Worm (Caenorhabditis elegans) whole organism, late embryonic: ENCODE data around the gene irg-7.

ENCODE experiments used
- C38D4.7 ChIP-seq: fragments of 200-800 bp; sonication (Bioruptor generic); optimal IDR thresholded peaks from 2 replicates; lab custom pipeline; 2018; ENCODE audit warnings: mild to moderate bottlenecking, missing genetic modification characterization, moderate library complexity, missing compliant biosample characterization
- K02D7.2 ChIP-seq: sonication (generic microtip); optimal IDR thresholded peaks from 2 replicates; lab custom pipeline; 2017; ENCODE audit warnings: mild to moderate bottlenecking, missing genetic modification characterization, missing compliant biosample characterization
- ama-1 ChIP-seq: fragments of 150-350 bp; optimal IDR thresholded peaks from 2 replicates; lab custom pipeline; 2014
- ceh-18 ChIP-seq: sonication (generic microtip); optimal IDR thresholded peaks from 2 replicates; lab custom pipeline; 2016; ENCODE audit warnings: missing genetic modification characterization, missing compliant biosample characterization
- ceh-19 ChIP-seq: fragments of 200-800 bp; sonication (Bioruptor generic); optimal IDR thresholded peaks from 2 replicates; lab custom pipeline; 2018; ENCODE audit warnings: mild to moderate bottlenecking, missing genetic modification characterization, missing compliant biosample characterization
- ceh-30 ChIP-seq: fragments of 150-350 bp; optimal IDR thresholded peaks from 2 replicates; lab custom pipeline; 2014; ENCODE audit warnings: missing biosample characterization, missing genetic modification characterization
- ceh-45 ChIP-seq: fragments of 200-800 bp; sonication (Bioruptor generic); IDR thresholded peaks from 2 replicates; pipeline ENCODE4 v1.3.6; 2022; ENCODE audit warnings: missing genetic modification reagents, missing genetic modification characterization, missing compliant biosample characterization
- ceh-48 ChIP-seq: sonication (generic microtip); optimal IDR thresholded peaks from 2 replicates; lab custom pipeline; 2016; ENCODE audit warnings: missing genetic modification characterization, inconsistent platforms, missing compliant biosample characterization
- ceh-6 ChIP-seq: fragments of 200-800 bp; sonication (Bioruptor generic); optimal IDR thresholded peaks from 2 replicates; lab custom pipeline; 2018; ENCODE audit warnings: mild to moderate bottlenecking, missing genetic modification characterization, missing compliant biosample characterization
- che-1 ChIP-seq: sonication (generic microtip); optimal IDR thresholded peaks from 2 replicates; lab custom pipeline; 2016; ENCODE audit warnings: mild to moderate bottlenecking, missing genetic modification characterization, missing compliant biosample characterization
- dve-1 ChIP-seq: sonication (generic microtip); optimal IDR thresholded peaks from 2 replicates; lab custom pipeline; 2017; ENCODE audit warnings: antibody characterized with exemption, mild to moderate bottlenecking, missing genetic modification characterization, missing compliant biosample characterization
- elt-2 ChIP-seq: sonication (generic microtip); optimal IDR thresholded peaks from 2 replicates; lab custom pipeline; 2016; ENCODE audit warnings: missing genetic modification reagents, missing genetic modification characterization, missing compliant biosample characterization
- elt-4 ChIP-seq: sonication (generic microtip); optimal IDR thresholded peaks from 2 replicates; lab custom pipeline; 2016; ENCODE audit warnings: missing genetic modification characterization, missing compliant biosample characterization
- eyg-1 ChIP-seq: sonication (generic microtip); optimal IDR thresholded peaks from 2 replicates; lab custom pipeline; 2016; ENCODE audit warnings: missing genotype, missing genetic modification characterization, missing compliant biosample characterization
- fax-1 ChIP-seq: sonication (generic microtip); optimal IDR thresholded peaks from 2 replicates; lab custom pipeline; 2016; ENCODE audit warnings: missing genotype, missing genetic modification characterization, missing compliant biosample characterization
- fkh-10 ChIP-seq: fragments of 150-350 bp; optimal IDR thresholded peaks from 2 replicates; lab custom pipeline; 2014; ENCODE audit warnings: missing biosample characterization, missing genetic modification reagents, missing genetic modification characterization
- gmeb-2 ChIP-seq: sonication (generic microtip); optimal IDR thresholded peaks from 2 replicates; lab custom pipeline; 2016; ENCODE audit warnings: missing genetic modification characterization, inconsistent platforms, missing compliant biosample characterization
- hlh-30 ChIP-seq: sonication (generic microtip); optimal IDR thresholded peaks from 2 replicates; lab custom pipeline; 2017; ENCODE audit warnings: antibody characterized with exemption, missing genetic modification characterization, missing compliant biosample characterization; ENCODE audit not compliant: insufficient read depth
- hlh-8 ChIP-seq: sonication (generic microtip); optimal IDR thresholded peaks from 2 replicates; lab custom pipeline; 2016; ENCODE audit warnings: missing genotype, missing genetic modification characterization, missing compliant biosample characterization
- lim-6 ChIP-seq: sonication (generic microtip); optimal IDR thresholded peaks from 2 replicates; lab custom pipeline; 2016; ENCODE audit warnings: missing genetic modification characterization, missing compliant biosample characterization
- nhr-11 ChIP-seq: fragments of 150-350 bp; optimal IDR thresholded peaks from 2 replicates; lab custom pipeline; 2014; ENCODE audit warnings: missing biosample characterization, missing genetic modification characterization
- nhr-232 ChIP-seq: sonication (generic microtip); optimal IDR thresholded peaks from 2 replicates; lab custom pipeline; 2016; ENCODE audit warnings: missing genetic modification characterization, missing compliant biosample characterization
- npax-4 ChIP-seq: sonication (generic microtip); optimal IDR thresholded peaks from 2 replicates; lab custom pipeline; 2016; ENCODE audit warnings: missing genetic modification characterization, missing compliant biosample characterization
- pag-3 ChIP-seq: sonication (generic microtip); optimal IDR thresholded peaks from 2 replicates; lab custom pipeline; 2016; ENCODE audit warnings: missing compliant biosample characterization, missing genetic modification characterization, borderline replicate concordance
- pat-9 ChIP-seq: fragments of 200-800 bp; sonication (Bioruptor generic); optimal IDR thresholded peaks from 2 replicates; lab custom pipeline; 2018; ENCODE audit warnings: mild to moderate bottlenecking, missing genetic modification characterization, moderate library complexity, missing compliant biosample characterization
- pax-1 ChIP-seq: fragments of 150-350 bp; optimal IDR thresholded peaks from 2 replicates; lab custom pipeline; 2014; ENCODE audit warnings: missing biosample characterization, missing genetic modification characterization
- pha-2 ChIP-seq: sonication (generic microtip); optimal IDR thresholded peaks from 2 replicates; lab custom pipeline; 2017; ENCODE audit warnings: mild to moderate bottlenecking, missing genetic modification characterization, missing compliant biosample characterization
- pros-1 ChIP-seq: fragments of 150-350 bp; optimal IDR thresholded peaks from 2 replicates; lab custom pipeline; 2014; ENCODE audit warnings: missing biosample characterization, missing genetic modification reagents, missing genetic modification characterization
- ref-2 ChIP-seq: sonication (generic microtip); optimal IDR thresholded peaks from 2 replicates; lab custom pipeline; 2016; ENCODE audit warnings: missing genetic modification characterization, missing compliant biosample characterization
- sdc-2 ChIP-seq: sonication (generic microtip); optimal IDR thresholded peaks from 2 replicates; lab custom pipeline; 2016; ENCODE audit warnings: missing genotype, missing genetic modification characterization, missing compliant biosample characterization
- ttx-3 ChIP-seq: sonication (generic microtip); optimal IDR thresholded peaks from 2 replicates; lab custom pipeline; 2016; ENCODE audit warnings: missing genetic modification reagents, missing genetic modification characterization, missing compliant biosample characterization
- unc-3 ChIP-seq, 2 experiments: fragments of 200-800 bp in 1 of 2; sonication (Bioruptor generic) in 1 of 2; sonication (generic microtip) in 1 of 2; conservative IDR thresholded peaks in 1 of 2; optimal IDR thresholded peaks in 1 of 2; 2 replicates each; pipeline versions ENCODE4 v1.3.6 to Lab custom; 2016 to 2022; ENCODE audit warnings: missing compliant biosample characterization in 2 of 2, missing genetic modification characterization in 2 of 2, missing genetic modification reagents in 1 of 2
- unc-55 ChIP-seq: sonication (generic microtip); optimal IDR thresholded peaks from 2 replicates; lab custom pipeline; 2017; ENCODE audit warnings: missing biosample characterization, missing genetic modification reagents, missing genetic modification characterization
- ztf-16 ChIP-seq: sonication (generic microtip); optimal IDR thresholded peaks from 2 replicates; lab custom pipeline; 2017; ENCODE audit warnings: missing genetic modification characterization, missing compliant biosample characterization

irg-7 gene

DNA sequence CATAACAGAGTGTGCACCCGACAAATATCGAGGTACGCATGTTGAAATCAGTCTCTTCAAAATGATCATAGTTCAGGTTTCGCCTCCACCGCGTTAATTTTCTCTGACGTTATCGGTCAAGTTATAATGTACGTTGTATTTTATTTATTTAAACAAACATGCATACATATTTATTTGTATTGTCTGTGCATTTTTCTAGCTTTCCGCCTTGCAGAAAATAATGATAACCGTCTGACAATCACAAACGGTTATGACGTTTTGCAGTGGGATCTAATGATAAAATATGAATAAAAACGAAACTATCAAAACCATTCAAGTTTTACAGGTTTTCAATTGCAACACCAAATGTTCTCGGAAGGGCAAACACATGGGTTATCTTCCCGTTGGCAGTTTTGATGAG lies 39.8 kb upstream of the irg-7 start:
- TF ChIP-seq unc-3 (GFP tag; conservative IDR thresholded peaks at IDR 0.05; lab: Robert Waterston, UW) (no peak), unc-3 (tag; optimal IDR thresholded peaks at IDR 0.05; lab: Kevin White, UChicago) (no peak), elt-2 (tag; lab: Kevin White, UChicago) (peak; percentile 3), pat-9 (tag; lab: Kevin White, UChicago) (no peak), pag-3 (no peak), fax-1 (tag; lab: Kevin White, UChicago) (no peak), C38D4.7 (GFP tag; lab: Kevin White, UChicago) (no peak), K02D7.2 (tag; lab: Kevin White, UChicago) (no peak)

ce11 chrX:3282306-3282705 lies 38.9 kb upstream of the irg-7 start, which contains the start of gene K09C4.5:
Gene K09C4.5 (plus strand): TSS chrX:3282631.
- no peak for TF ChIP-seq pag-3

ce11 chrX:3280130-3280529 lies 36.7 kb upstream of the irg-7 start, which contains the start of gene K09C4.10:
Gene K09C4.10 (minus strand): TSS chrX:3280230.
- TF ChIP-seq elt-2 (tag; lab: Kevin White, UChicago), result no peak
- TF ChIP-seq eyg-1 (tag; lab: Kevin White, UChicago), result no peak
- no peak for TF ChIP-seq pax-1 (tag; lab: Kevin White, UChicago)
- TF ChIP-seq ttx-3, result no peak
- TF ChIP-seq ama-1 (lab: Kevin White, UChicago), result no peak
- TF ChIP-seq nhr-232 (tag; lab: Kevin White, UChicago), result no peak
- no peak for TF ChIP-seq sdc-2 (tag; lab: Kevin White, UChicago)
- TF ChIP-seq ceh-18, result no peak

DNA sequence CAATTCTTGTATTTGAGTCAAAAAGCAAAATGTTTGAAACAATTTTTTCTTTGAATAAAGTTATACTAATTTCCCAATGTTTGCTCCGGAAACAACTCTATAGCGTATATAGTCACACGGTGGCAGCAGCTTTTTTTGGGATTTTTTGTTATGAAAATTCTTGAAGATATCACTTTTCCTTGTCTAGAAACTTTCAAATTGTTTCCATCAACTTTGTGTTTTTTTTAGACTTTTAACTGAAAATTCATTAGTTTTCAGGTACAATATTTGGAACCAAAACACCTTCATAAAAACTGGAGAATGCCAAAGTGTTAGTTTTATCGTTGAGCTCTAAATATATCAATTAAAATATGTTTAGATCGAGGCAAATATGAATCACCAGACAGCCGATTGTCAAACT lies 29.1 kb upstream of the irg-7 start, which contains the start of gene K09C4.7:
K09C4.7 (plus strand) TSS at position 301 of the 400 bp plus-strand sequence.
- TF ChIP-seq che-1 (tag; lab: Kevin White, UChicago) (no peak), nhr-11 (tag; lab: Kevin White, UChicago) (no peak), gmeb-2 (tag; lab: Kevin White, UChicago) (no peak), elt-4 (tag; lab: Kevin White, UChicago) (no peak), dve-1 (tag; lab: Kevin White, UChicago) (no peak), pax-1 (tag; lab: Kevin White, UChicago) (no peak), hlh-8 (tag; lab: Kevin White, UChicago) (no peak), lim-6 (tag; lab: Kevin White, UChicago) (no peak)

DNA sequence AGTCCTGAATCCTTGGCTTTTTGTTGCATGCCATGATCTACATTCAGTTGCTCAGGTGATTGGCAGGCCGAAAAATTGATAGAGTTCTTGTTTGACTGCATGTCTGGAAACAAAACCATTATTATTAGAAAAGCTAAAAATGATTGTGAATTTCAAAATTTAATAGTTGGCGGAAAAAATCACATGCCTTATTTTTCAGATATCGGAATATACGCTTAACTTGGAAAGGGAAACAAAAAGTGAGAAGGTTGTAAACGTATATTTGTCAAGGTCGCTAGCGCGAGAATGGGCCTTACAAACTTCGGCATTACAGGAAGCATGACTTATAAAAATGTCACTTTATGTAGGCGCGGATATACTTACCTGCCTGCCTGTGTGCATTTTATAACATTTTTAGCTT lies 28.2 kb upstream of the irg-7 start, which contains the start of gene K09C4.9:
K09C4.9 (minus strand) TSS at position 101 of the 400 bp plus-strand sequence.
- no peak for TF ChIP-seq ztf-16 (tag; lab: Kevin White, UChicago)
- no peak for TF ChIP-seq npax-4
- TF ChIP-seq ceh-18, result no peak
- TF ChIP-seq, all 69 proteins: peak for 0

DNA sequence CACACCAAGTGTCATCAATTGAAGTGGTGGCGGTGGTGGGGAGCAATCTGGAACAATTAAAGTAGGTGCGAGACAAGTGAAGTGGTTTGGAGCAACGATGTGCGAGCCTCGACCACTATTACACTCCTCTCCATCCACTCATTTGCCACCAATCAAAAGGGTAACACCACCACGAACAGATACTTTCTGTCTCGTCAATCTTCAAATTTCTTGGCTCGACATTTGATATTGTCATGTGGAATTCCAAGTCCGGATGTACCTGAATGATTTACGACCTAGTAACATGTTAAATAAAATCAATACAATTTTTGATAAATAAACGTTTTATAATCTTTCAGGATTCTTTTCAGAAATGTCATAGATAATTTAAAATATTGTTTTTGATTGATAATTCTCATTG lies 27.4 kb upstream of the irg-7 start, which contains the start of gene sul-1:
sul-1 (minus strand) TSS at position 101 of the 400 bp plus-strand sequence.
- no peak for TF ChIP-seq hlh-30
- TF ChIP-seq unc-55, result peak; percentile 3
- TF ChIP-seq fkh-10, result no peak
- TF ChIP-seq ceh-48, result no peak

DNA sequence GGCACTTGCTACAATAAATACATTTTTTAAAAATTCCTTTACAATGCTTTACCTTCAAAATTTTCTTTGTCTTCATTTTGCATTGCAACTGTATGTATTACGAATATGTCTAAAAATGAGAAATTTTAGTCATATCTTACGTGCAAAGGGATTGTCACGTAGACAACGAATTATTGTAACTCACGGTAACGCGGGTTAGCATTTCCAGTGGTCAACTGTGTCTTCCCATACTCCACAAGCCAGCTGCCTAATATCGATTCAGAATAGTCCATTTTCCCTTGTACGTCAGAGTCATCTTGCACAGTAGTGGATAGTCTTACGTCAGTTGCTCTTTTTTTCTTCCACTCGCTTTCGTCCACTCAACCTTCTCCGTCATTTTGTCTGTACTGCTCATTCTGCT lies 19.2 kb upstream of the irg-7 start, which contains the start of gene fbxb-71:
fbxb-71 (plus strand) TSS at position 301 of the 400 bp plus-strand sequence.
- TF ChIP-seq C38D4.7 (GFP tag; lab: Kevin White, UChicago) (no peak), pha-2 (tag; lab: Kevin White, UChicago) (no peak), ceh-45 (no peak), pax-1 (tag; lab: Kevin White, UChicago) (no peak), sdc-2 (tag; lab: Kevin White, UChicago) (no peak), dve-1 (tag; lab: Kevin White, UChicago) (no peak), pros-1 (tag; lab: Kevin White, UChicago) (no peak), ztf-16 (tag; lab: Kevin White, UChicago) (no peak), fkh-10 (no peak), pag-3 (no peak), ceh-48 (no peak), ref-2 (tag; lab: Kevin White, UChicago) (no peak), nhr-11 (tag; lab: Kevin White, UChicago) (no peak), ceh-30 (tag; lab: Kevin White, UChicago) (no peak), ceh-19 (GFP tag; lab: Kevin White, UChicago) (no peak), unc-3 (GFP tag; conservative IDR thresholded peaks at IDR 0.05; lab: Robert Waterston, UW) (no peak), unc-3 (tag; optimal IDR thresholded peaks at IDR 0.05; lab: Kevin White, UChicago) (no peak), ceh-6 (no peak)
